Fruit fly (Drosophila melanogaster): ENCODE data around the gene CG8012.

CG8012 gene

DNA sequence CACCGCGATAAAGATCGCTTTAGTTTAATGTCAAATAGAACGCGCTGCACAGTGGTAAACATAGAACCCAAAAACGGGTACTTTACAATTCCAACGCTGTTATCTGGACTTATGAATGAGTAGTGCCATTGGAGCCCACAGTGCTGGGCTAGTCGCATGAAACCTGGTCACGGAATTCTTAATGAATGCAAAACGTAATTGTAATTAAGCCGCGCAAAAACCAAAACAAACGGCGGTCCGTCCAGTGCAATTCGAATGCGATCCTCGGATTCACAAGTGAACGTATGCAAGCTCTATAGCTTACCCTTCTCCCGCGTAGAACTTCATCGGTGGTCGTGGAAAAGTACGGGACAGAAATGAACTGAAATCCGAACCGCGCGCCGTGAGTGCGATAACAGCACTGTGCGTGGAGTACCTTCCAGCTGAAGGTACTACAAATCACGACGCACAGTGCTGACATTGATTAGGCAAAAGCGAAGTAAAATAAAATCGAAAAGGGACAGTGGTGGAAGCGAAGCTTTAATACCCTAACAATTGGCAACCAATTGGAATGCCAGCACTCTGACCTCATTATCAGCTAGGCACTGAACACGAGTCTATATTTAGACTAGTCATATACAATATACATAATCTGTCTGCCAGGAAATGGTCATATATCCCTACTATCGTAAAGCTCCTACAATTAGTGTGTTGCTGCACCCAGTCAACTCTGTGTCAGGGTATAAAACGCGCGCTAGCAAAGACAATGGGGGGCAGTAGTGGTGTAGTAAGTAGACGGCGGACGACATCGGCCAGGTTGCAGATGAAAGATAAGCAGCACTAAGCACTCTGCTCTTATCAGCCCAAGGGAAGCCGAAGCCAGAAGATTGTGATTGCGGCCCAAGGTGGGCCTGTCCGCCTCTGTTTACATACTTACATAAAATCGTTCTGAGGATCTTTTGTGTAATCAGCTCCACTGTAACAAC is 29.5 kb upstream of the CG8012 start (continued):
- TF ChIP-seq CG16779 (tag; optimal IDR thresholded peaks at IDR 0.05) (peak; percentile 55), net (GFP tag; optimal IDR thresholded peaks at IDR 0.05) (peak; percentile 55), fd85E (GFP tag; optimal IDR thresholded peaks at IDR 0.05) (no peak), OdsH (GFP tag; optimal IDR thresholded peaks at IDR 0.05) (peak; percentile 79), Hr4 (GFP tag; optimal IDR thresholded peaks at IDR 0.05) (peak; percentile 74), Gug (GFP tag; IDR thresholded peaks at IDR 0.05) (peak; percentile 64), CG8632 (GFP tag; optimal IDR thresholded peaks at IDR 0.05) (peak; percentile 50), CG3919 (GFP tag; optimal IDR thresholded peaks at IDR 0.05) (peak; percentile 70), CG3032 (tag; optimal IDR thresholded peaks at IDR 0.05) (peak; percentile 46), vri (GFP tag; optimal IDR thresholded peaks at IDR 0.05) (peak; percentile 58), CG1621 (tag; optimal IDR thresholded peaks at IDR 0.05) (peak; percentile 44), Lpt (GFP tag; optimal IDR thresholded peaks at IDR 0.05) (peak; percentile 40), spab (GFP tag; optimal IDR thresholded peaks at IDR 0.05) (peak; percentile 53), Ets96B (tag; optimal IDR thresholded peaks at IDR 0.05) (peak; percentile 58), Smox (GFP tag; optimal IDR thresholded peaks at IDR 0.05) (no peak), Eip78C (GFP tag) (peak; percentile 94), pdm3 (GFP tag; optimal IDR thresholded peaks at IDR 0.05) (peak; percentile 68), CG6808 (GFP tag; optimal IDR thresholded peaks at IDR 0.05) (peak; percentile 45), CG11762 (GFP tag; optimal IDR thresholded peaks at IDR 0.05; ENCODE audit: insufficient read depth) (peak; percentile 57), Blimp-1 (GFP tag; optimal IDR thresholded peaks at IDR 0.05) (no peak), CG15336 (GFP tag; IDR thresholded peaks at IDR 0.05) (0 out of 2 replicates have a peak, but pooled peaks have one; percentile 55), CG11902 (GFP tag; optimal IDR thresholded peaks at IDR 0.05) (peak; percentile 51), Met (GFP tag; optimal IDR thresholded peaks at IDR 0.05) (no peak), Sox15 (GFP tag; optimal IDR thresholded peaks at IDR 0.05) (peak; percentile 60), CG34406 (GFP tag; optimal IDR thresholded peaks at IDR 0.05) (peak; percentile 25), CG6163 (GFP tag; IDR thresholded peaks at IDR 0.05) (peak; percentile 63; the same call in 2 of the 3 replicates), Sox102F (GFP tag; optimal IDR thresholded peaks at IDR 0.05) (no peak), dsx (GFP tag; optimal IDR thresholded peaks at IDR 0.05; ENCODE audit: poor library complexity, severe bottlenecking) (peak; percentile 36), CG6276 (GFP tag; optimal IDR thresholded peaks at IDR 0.05) (no peak)

DNA sequence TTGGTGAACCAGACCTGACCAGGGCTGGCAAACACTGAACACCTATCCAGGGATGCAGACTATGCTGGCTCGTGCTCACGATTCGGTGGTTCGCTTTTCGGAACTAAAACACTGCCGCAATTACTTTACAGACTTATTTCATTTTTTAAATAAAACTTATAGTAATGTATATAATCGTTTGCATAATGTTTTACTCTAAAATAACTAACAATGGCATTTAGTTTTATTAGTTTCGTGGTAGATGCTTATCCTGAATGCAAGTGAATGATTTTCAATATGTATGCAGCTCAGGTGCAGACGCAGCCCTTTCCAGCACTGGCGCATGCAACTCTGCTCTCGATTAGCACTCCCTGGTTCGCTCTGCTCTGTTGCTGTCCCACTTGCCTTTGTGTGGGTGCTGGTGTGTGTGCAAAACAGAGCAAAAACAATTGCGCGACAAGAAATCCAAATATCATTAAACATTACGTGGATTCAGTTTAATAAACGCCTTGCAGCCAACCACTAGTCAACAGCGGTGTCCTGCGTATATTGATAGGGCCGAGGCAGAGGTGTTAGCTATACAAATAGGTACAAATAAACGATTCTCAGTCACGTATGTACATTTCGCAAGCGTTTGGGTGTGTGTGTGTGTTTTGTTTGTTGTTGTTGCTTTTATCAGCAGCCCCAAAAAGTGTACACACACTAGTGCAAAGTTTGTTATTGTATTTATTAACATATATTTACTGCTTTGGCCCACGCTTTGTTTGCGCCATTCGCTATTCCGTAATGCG is 28.3 kb upstream of the CG8012 start, which contains the start of the genes ERR and Atg18a:
TSS of gene ERR (minus strand) at position 45 of the 770 bp plus-strand sequence.
TSS of gene Atg18a (plus strand) at position 231 of the 770 bp plus-strand sequence.
- peak; percentile 68 for TF ChIP-seq vri (GFP tag; optimal IDR thresholded peaks at IDR 0.05)
- peak; percentile 20 for TF ChIP-seq CG6854 (GFP tag; optimal IDR thresholded peaks at IDR 0.05)
- peak; percentile 88 for TF ChIP-seq Met (GFP tag; optimal IDR thresholded peaks at IDR 0.05)
- peak; percentile 85 for TF ChIP-seq CG6163 (GFP tag; IDR thresholded peaks at IDR 0.05)
- peak; percentile 86 for TF ChIP-seq Eip75B (GFP tag; optimal IDR thresholded peaks at IDR 0.05)
- peak; percentile 91 for TF ChIP-seq cyc (GFP tag; optimal IDR thresholded peaks at IDR 0.05)
- peak; percentile 65 for TF ChIP-seq dsx (GFP tag; optimal IDR thresholded peaks at IDR 0.05; ENCODE audit: poor library complexity, severe bottlenecking)
- peak; percentile 12 for TF ChIP-seq CG1621 (tag; optimal IDR thresholded peaks at IDR 0.05)
- TF ChIP-seq CG11902 (GFP tag; optimal IDR thresholded peaks at IDR 0.05) = peak; percentile 91
- TF ChIP-seq net (GFP tag; optimal IDR thresholded peaks at IDR 0.05) = peak; percentile 67
- no peak for TF ChIP-seq CG10669 (GFP tag; optimal IDR thresholded peaks at IDR 0.05)
- peak; percentile 85 for TF ChIP-seq CG3919 (GFP tag; optimal IDR thresholded peaks at IDR 0.05)
- TF ChIP-seq Hr4 (GFP tag; optimal IDR thresholded peaks at IDR 0.05) = peak; percentile 90
- peak; percentile 75 for TF ChIP-seq CG8119 (GFP tag; IDR thresholded peaks at IDR 0.05)
- TF ChIP-seq CG6276 (GFP tag; optimal IDR thresholded peaks at IDR 0.05) = no peak
- peak; percentile 75 for TF ChIP-seq Ets96B (tag; optimal IDR thresholded peaks at IDR 0.05)
- peak; percentile 87 for TF ChIP-seq Ets21C (GFP tag; optimal IDR thresholded peaks at IDR 0.05)
- TF ChIP-seq Gug (GFP tag; IDR thresholded peaks at IDR 0.05) = peak; percentile 82
- TF ChIP-seq CG8319 (GFP tag; optimal IDR thresholded peaks at IDR 0.05) = peak; percentile 82
- TF ChIP-seq fkh (GFP tag; optimal IDR thresholded peaks at IDR 0.05) = peak; percentile 63
- no peak for TF ChIP-seq CG9139 (GFP tag; optimal IDR thresholded peaks at IDR 0.05)
- peak; percentile 93 for TF ChIP-seq Sox14 (GFP tag; optimal IDR thresholded peaks at IDR 0.05)
- TF ChIP-seq CG34406 (GFP tag; optimal IDR thresholded peaks at IDR 0.05) = peak; percentile 82
- TF ChIP-seq fd85E (GFP tag; optimal IDR thresholded peaks at IDR 0.05) = peak; percentile 67
- peak; percentile 94 for TF ChIP-seq Hr39 (GFP tag; optimal IDR thresholded peaks at IDR 0.05)
- peak in 1 of 2 experiments; percentile 67 for TF ChIP-seq ss (GFP tag; optimal IDR thresholded peaks at IDR 0.05)
- peak; percentile 90 for TF ChIP-seq CG3032 (tag; optimal IDR thresholded peaks at IDR 0.05)
- no peak for TF ChIP-seq Smox (GFP tag; optimal IDR thresholded peaks at IDR 0.05)
- TF ChIP-seq OdsH (GFP tag; optimal IDR thresholded peaks at IDR 0.05) = peak; percentile 89
- peak; percentile 81 for TF ChIP-seq Sox102F (GFP tag; optimal IDR thresholded peaks at IDR 0.05)
- TF ChIP-seq CG11294 (GFP tag; IDR thresholded peaks at IDR 0.05) = peak; percentile 76; the same call in 1 of the 2 replicates
- peak; percentile 70 for TF ChIP-seq CG8632 (GFP tag; optimal IDR thresholded peaks at IDR 0.05)
